Fruit fly (Drosophila melanogaster): Measurements from ENCODE around the gene Acsf2.
A peak's percentile ranks its signal among the peaks of the same experiment; 100 is the strongest.

The Acsf2 gene

DNA sequence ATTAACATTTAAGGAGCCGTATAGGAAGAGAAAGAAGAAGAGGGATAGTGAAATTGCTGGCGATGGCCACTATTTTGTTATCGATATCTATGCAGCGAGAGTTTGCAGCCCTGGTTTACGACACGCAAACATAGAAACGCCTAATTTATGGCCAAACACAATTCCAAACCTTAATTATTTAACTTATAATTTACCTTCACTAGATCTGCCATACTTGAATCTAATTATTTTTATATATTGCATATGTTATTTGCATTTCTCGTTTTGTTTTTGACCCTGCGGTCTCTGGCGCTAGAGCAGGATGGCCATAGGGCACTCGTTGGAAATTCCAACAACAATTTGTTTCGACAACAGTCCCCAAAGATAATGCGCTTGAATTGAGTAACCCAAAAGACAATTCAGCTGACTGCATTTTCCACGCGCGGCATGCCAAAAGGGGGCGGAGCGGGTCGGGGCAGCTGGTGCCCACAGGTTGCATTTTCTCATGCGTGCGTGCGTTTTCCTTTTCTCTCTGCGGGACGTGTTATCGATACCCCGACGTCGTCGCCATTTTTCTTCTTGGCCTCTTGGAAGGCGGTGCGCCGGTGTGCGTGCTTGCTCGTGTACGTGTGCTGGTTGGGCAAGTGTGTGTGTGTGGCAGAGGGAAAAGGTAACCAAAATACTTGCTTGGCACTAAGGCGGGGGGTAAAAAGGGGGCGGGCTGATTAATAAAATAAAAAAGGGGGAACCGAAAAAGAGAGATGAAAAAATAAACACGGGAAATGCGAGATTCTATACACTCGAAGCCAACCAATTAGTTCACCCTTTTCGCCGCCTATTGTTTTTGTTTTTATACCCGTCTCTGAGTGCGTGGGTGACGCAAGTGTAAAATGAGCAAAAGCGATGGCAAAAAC lies 16.8 kb downstream of the Acsf2 start:
- TF ChIP-seq CG30431 (GFP tag; optimal IDR thresholded peaks at IDR 0.05) = peak; percentile 17
- TF ChIP-seq Hr3 (GFP tag; optimal IDR thresholded peaks at IDR 0.05) = no peak
- TF ChIP-seq CG16779 (GFP tag; IDR thresholded peaks at IDR 0.05) = 0 out of 2 replicates have a peak, but pooled peaks have one; percentile 42
- TF ChIP-seq dimm (GFP tag; IDR thresholded peaks at IDR 0.05) = no peak
- no peak for TF ChIP-seq Vsx1 (GFP tag; optimal IDR thresholded peaks at IDR 0.05)
- no peak for TF ChIP-seq CG13123 (GFP tag; optimal IDR thresholded peaks at IDR 0.05)
- peak; percentile 44 for TF ChIP-seq org-1 (GFP tag; optimal IDR thresholded peaks at IDR 0.05)
- TF ChIP-seq CG8478 (optimal IDR thresholded peaks at IDR 0.05) = no peak
- TF ChIP-seq CG7928 (GFP tag; optimal IDR thresholded peaks at IDR 0.05) = peak; percentile 94
- 0 out of 3 replicates have a peak, but pooled peaks have one; percentile 17 for TF ChIP-seq CG2199 (GFP tag; IDR thresholded peaks at IDR 0.05)
- TF ChIP-seq BtbVII (GFP tag; optimal IDR thresholded peaks at IDR 0.05) = no peak
- peak; percentile 59 for TF ChIP-seq Sox102F (GFP tag; optimal IDR thresholded peaks at IDR 0.05)
- no peak for TF ChIP-seq Oli (tag; optimal IDR thresholded peaks at IDR 0.05)
- no peak for TF ChIP-seq CG17802 (tag; optimal IDR thresholded peaks at IDR 0.05)
- TF ChIP-seq Gsc (GFP tag; IDR thresholded peaks at IDR 0.05) = no peak
- no peak for TF ChIP-seq wek (GFP tag; optimal IDR thresholded peaks at IDR 0.05)
- no peak for TF ChIP-seq CG4424 (GFP tag; optimal IDR thresholded peaks at IDR 0.05)
- no peak for TF ChIP-seq Neu2 (GFP tag; optimal IDR thresholded peaks at IDR 0.05; ENCODE audit: borderline replicate concordance)
- TF ChIP-seq B-H1 (GFP tag; IDR thresholded peaks at IDR 0.05) = peak; percentile 41; the same call in 2 of the 3 replicates
- 0 out of 2 replicates have a peak, but pooled peaks have one; percentile 46 for TF ChIP-seq CG11247 (GFP tag; IDR thresholded peaks at IDR 0.05)
- no peak for TF ChIP-seq CG33213 (GFP tag; optimal IDR thresholded peaks at IDR 0.05)
- peak; percentile 56; the same call in 2 of the 3 replicates for TF ChIP-seq Opbp (GFP tag; IDR thresholded peaks at IDR 0.05; ENCODE audit: partially characterized antibody)
- peak; percentile 18 for TF ChIP-seq Ets97D (GFP tag; optimal IDR thresholded peaks at IDR 0.05)
- TF ChIP-seq Lpt (GFP tag; optimal IDR thresholded peaks at IDR 0.05) = no peak
- peak; percentile 53; the same call in 1 of the 2 replicates for TF ChIP-seq HLH3B (GFP tag; IDR thresholded peaks at IDR 0.05)
- no peak for TF ChIP-seq Fer3 (tag; optimal IDR thresholded peaks at IDR 0.05)
- TF ChIP-seq ttk (GFP tag; IDR thresholded peaks at IDR 0.05) = peak; percentile 68
- TF ChIP-seq HHEX (GFP tag; optimal IDR thresholded peaks at IDR 0.05) = no peak
- TF ChIP-seq tin (GFP tag; optimal IDR thresholded peaks at IDR 0.05) = peak; percentile 28
- TF ChIP-seq Blimp-1 (GFP tag; optimal IDR thresholded peaks at IDR 0.05) = no peak
- no peak for TF ChIP-seq hb (GFP tag; IDR thresholded peaks at IDR 0.05; ENCODE audit: partially characterized antibody)
- TF ChIP-seq cas (GFP tag; IDR thresholded peaks at IDR 0.05) = 0 out of 2 replicates have a peak, but pooled peaks have one; percentile 20
- TF ChIP-seq BEAF-32 (GFP tag; optimal IDR thresholded peaks at IDR 0.05) = peak; percentile 83
- peak; percentile 45; the same call in 1 of the 2 replicates for TF ChIP-seq CG5953 (GFP tag; IDR thresholded peaks at IDR 0.05)
- peak; percentile 29 for TF ChIP-seq her (GFP tag; optimal IDR thresholded peaks at IDR 0.05)
- peak; percentile 57; the same call in 1 of the 2 replicates for TF ChIP-seq CG11085 (GFP tag; IDR thresholded peaks at IDR 0.05)
- no peak for TF ChIP-seq D19B (GFP tag; optimal IDR thresholded peaks at IDR 0.05)
- TF ChIP-seq gt (GFP tag; IDR thresholded peaks at IDR 0.05) = no peak
- peak; percentile 59; the same call in 2 of the 3 replicates for TF ChIP-seq ci (GFP tag; IDR thresholded peaks at IDR 0.05)
- TF ChIP-seq oc (tag; optimal IDR thresholded peaks at IDR 0.05) = no peak
- no peak for TF ChIP-seq CG12744 (GFP tag; optimal IDR thresholded peaks at IDR 0.05)
- peak; percentile 55; the same call in 1 of the 2 replicates for TF ChIP-seq gsb (GFP tag; IDR thresholded peaks at IDR 0.05)
- no peak for TF ChIP-seq CG3995 (GFP tag; optimal IDR thresholded peaks at IDR 0.05)
- TF ChIP-seq CG15514 (GFP tag; optimal IDR thresholded peaks at IDR 0.05) = peak; percentile 43
- peak; percentile 2 for TF ChIP-seq maf-S (GFP tag; optimal IDR thresholded peaks at IDR 0.05)
- peak; percentile 76 for TF ChIP-seq CG9437 (GFP tag; optimal IDR thresholded peaks at IDR 0.05)
- TF ChIP-seq ftz-f1 (GFP tag; optimal IDR thresholded peaks at IDR 0.05) = no peak
- TF ChIP-seq wdn (GFP tag; IDR thresholded peaks at IDR 0.05) = no peak
- no peak for TF ChIP-seq btn (GFP tag; optimal IDR thresholded peaks at IDR 0.05)

All from whole organism, embryonic.